Worm (Caenorhabditis elegans) whole organism, midembryonic: ENCODE measurements around the gene F59A2.5.

Source experiments
- T22C8.4 ChIP-seq: fragments of 200-800 bp; sonication (Bioruptor generic); IDR thresholded peaks from 2 replicates; pipeline ENCODE4 v1.3.6; 2022; ENCODE audit warnings: missing genetic modification characterization, missing compliant biosample characterization
- cog-1 ChIP-seq: sonication (generic microtip); optimal IDR thresholded peaks from 2 replicates; lab custom pipeline; 2016; ENCODE audit warnings: missing genetic modification characterization, missing compliant biosample characterization
- klf-2 ChIP-seq: fragments of 200-800 bp; sonication (Bioruptor generic); conservative IDR thresholded peaks from 2 replicates; pipeline ENCODE4 v1.3.6; 2022; ENCODE audit warnings: missing genetic modification reagents, missing genetic modification characterization, missing compliant biosample characterization
- ref-1 ChIP-seq: fragments of 200-800 bp; sonication (Bioruptor generic); conservative IDR thresholded peaks from 2 replicates; pipeline ENCODE4 v1.3.6; 2022; ENCODE audit warnings: missing genetic modification reagents, missing genetic modification characterization, missing compliant biosample characterization
- ztf-23 ChIP-seq: fragments of 200-800 bp; sonication (Bioruptor generic); IDR thresholded peaks from 2 replicates; pipeline ENCODE4 v1.3.6; 2022; ENCODE audit warnings: missing genetic modification reagents, missing genetic modification characterization, missing compliant biosample characterization
- ztf-29 ChIP-seq: fragments of 200-800 bp; sonication (Bioruptor generic); IDR thresholded peaks from 2 replicates; pipeline ENCODE4 v1.3.6; 2022; ENCODE audit warnings: missing genetic modification reagents, missing genetic modification characterization, missing compliant biosample characterization

- TF ChIP-seq cog-1 (tag; lab: Kevin White, UChicago) (no peak), klf-2 (GFP tag; lab: Robert Waterston, UW) (no peak), ztf-23 (GFP tag; lab: Robert Waterston, UW) (no peak), T22C8.4 (GFP tag; lab: Robert Waterston, UW) (no peak), ref-1 (GFP tag; lab: Robert Waterston, UW) (no peak), ztf-29 (GFP tag; lab: Robert Waterston, UW) (no peak)
Measured at ce11 chrIII:3437139-3437538, 32.5 kb downstream of the F59A2.5 start.
